Comparison of ENCODE assay signal across 1 fruit fly cellular context in the genomic region with DNA sequence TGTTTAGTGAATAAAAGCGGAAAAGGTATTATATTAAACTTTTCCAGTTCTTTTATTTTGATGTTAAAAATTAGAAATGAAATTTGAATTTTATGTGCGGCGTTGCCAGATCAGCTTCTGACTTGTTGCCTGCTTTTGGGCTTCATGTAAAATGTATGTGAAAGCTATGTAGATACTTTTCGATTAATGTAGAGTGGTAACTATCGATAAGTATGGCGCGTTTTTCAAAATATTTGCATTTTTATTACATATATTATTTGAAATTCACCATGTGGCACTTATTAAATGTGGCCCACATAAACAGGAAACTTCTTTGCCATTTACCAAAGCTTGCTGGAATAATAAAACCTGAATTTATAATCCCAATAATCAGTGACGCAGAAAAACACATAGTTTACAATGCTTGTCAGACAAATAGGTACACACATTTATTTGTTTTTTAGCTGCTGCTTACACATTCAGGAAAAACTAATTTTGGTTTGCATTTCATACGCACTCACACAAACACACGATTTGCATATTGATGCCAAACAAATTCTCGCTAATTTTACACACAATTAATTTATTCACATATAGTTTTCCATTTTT.
A peak's percentile ranks its signal among the peaks of the same experiment; 100 is the strongest.
TF ChIP-seq lines count a peak whose summit lies in the region.

No protein-coding gene starts in this region.

TF ChIP-seq in whole organism, embryonic, 481 proteins besides CTCF, POLR2A, EP300 and RAD21 (continued from another document and continues in another):
- TF ChIP-seq NK7.1 (GFP tag; optimal IDR thresholded peaks at IDR 0.05; lab: Kevin White, UChicago): no peak
- no peak for TF ChIP-seq D19B (GFP tag; optimal IDR thresholded peaks at IDR 0.05; lab: Kevin White, UChicago)
- no peak for TF ChIP-seq CG2712 (tag; optimal IDR thresholded peaks at IDR 0.05; lab: Kevin White, UChicago)
- no peak for TF ChIP-seq CG18011 (GFP tag; optimal IDR thresholded peaks at IDR 0.05; lab: Kevin White, UChicago)
- TF ChIP-seq btn (GFP tag; optimal IDR thresholded peaks at IDR 0.05; lab: Kevin White, UChicago): no peak
- no peak for TF ChIP-seq CG15479 (GFP tag; optimal IDR thresholded peaks at IDR 0.05; lab: Kevin White, UChicago)
- TF ChIP-seq HLH3B (GFP tag; IDR thresholded peaks at IDR 0.05; lab: Robert Waterston, UW): no peak
- no peak for TF ChIP-seq crol (GFP tag; IDR thresholded peaks at IDR 0.05; lab: Robert Waterston, UW)
- no peak for TF ChIP-seq CG12299 (tag; optimal IDR thresholded peaks at IDR 0.05; lab: Kevin White, UChicago)
- peak; percentile 76 for TF ChIP-seq unc-4 (GFP tag; IDR thresholded peaks at IDR 0.05; lab: Robert Waterston, UW; ENCODE audit: partially characterized antibody)
- no peak for TF ChIP-seq Gug (GFP tag; IDR thresholded peaks at IDR 0.05; lab: Robert Waterston, UW)
- no peak for TF ChIP-seq slp2 (GFP tag; optimal IDR thresholded peaks at IDR 0.05; lab: Kevin White, UChicago)
- TF ChIP-seq Fer1 (GFP tag; optimal IDR thresholded peaks at IDR 0.05; lab: Kevin White, UChicago): no peak
- TF ChIP-seq D (optimal IDR thresholded peaks at IDR 0.05; lab: Kevin White, UChicago): no peak
- TF ChIP-seq D (GFP tag; optimal IDR thresholded peaks at IDR 0.05; lab: Kevin White, UChicago): no peak
- TF ChIP-seq pzg (GFP tag; optimal IDR thresholded peaks at IDR 0.05; lab: Kevin White, UChicago): peak; percentile 62
- no peak for TF ChIP-seq CG4854 (GFP tag; optimal IDR thresholded peaks at IDR 0.05; lab: Kevin White, UChicago)
- TF ChIP-seq CG30431 (GFP tag; optimal IDR thresholded peaks at IDR 0.05; lab: Kevin White, UChicago): no peak
- TF ChIP-seq Dll (GFP tag; IDR thresholded peaks at IDR 0.05; lab: Robert Waterston, UW; ENCODE audit: partially characterized antibody): peak; percentile 65
- TF ChIP-seq CG2889 (GFP tag; IDR thresholded peaks at IDR 0.05; lab: Robert Waterston, UW): no peak
- no peak for TF ChIP-seq CG2875 (GFP tag; optimal IDR thresholded peaks at IDR 0.05; lab: Kevin White, UChicago)
- no peak for TF ChIP-seq Hand (GFP tag; optimal IDR thresholded peaks at IDR 0.05; lab: Kevin White, UChicago)
- TF ChIP-seq shn (GFP tag; optimal IDR thresholded peaks at IDR 0.05; lab: Kevin White, UChicago): no peak
- peak; percentile 7 for TF ChIP-seq CG13624 (GFP tag; optimal IDR thresholded peaks at IDR 0.05; lab: Kevin White, UChicago)
- no peak for TF ChIP-seq peb (GFP tag; IDR thresholded peaks at IDR 0.05; lab: Robert Waterston, UW)
- TF ChIP-seq CG9215 (GFP tag; IDR thresholded peaks at IDR 0.05; lab: Robert Waterston, UW): no peak
- TF ChIP-seq sna (GFP tag; IDR thresholded peaks at IDR 0.05; lab: Robert Waterston, UW; ENCODE audit: partially characterized antibody): peak; percentile 52
- TF ChIP-seq her (GFP tag; optimal IDR thresholded peaks at IDR 0.05; lab: Kevin White, UChicago): no peak
- no peak for TF ChIP-seq danr (GFP tag; IDR thresholded peaks at IDR 0.05; lab: Robert Waterston, UW)
- peak; percentile 69 for TF ChIP-seq Med (GFP tag; lab: Kevin White, UChicago)
- no peak for TF ChIP-seq dati (GFP tag; IDR thresholded peaks at IDR 0.05; lab: Robert Waterston, UW)
- TF ChIP-seq Myb (GFP tag; optimal IDR thresholded peaks at IDR 0.05; lab: Kevin White, UChicago): peak; percentile 65
- no peak for TF ChIP-seq Rfx (GFP tag; IDR thresholded peaks at IDR 0.05; lab: Robert Waterston, UW)
- no peak for TF ChIP-seq tup (GFP tag; optimal IDR thresholded peaks at IDR 0.05; lab: Kevin White, UChicago)
- no peak for TF ChIP-seq Xbp1 (GFP tag; optimal IDR thresholded peaks at IDR 0.05; lab: Kevin White, UChicago)
- no peak for TF ChIP-seq CG11093 (GFP tag; IDR thresholded peaks at IDR 0.05; lab: Robert Waterston, UW)
- TF ChIP-seq oc (tag; optimal IDR thresholded peaks at IDR 0.05; lab: Kevin White, UChicago): no peak
- TF ChIP-seq CG14965 (GFP tag; optimal IDR thresholded peaks at IDR 0.05; lab: Kevin White, UChicago; ENCODE audit: borderline replicate concordance): no peak
- no peak for TF ChIP-seq CG8281 (tag; optimal IDR thresholded peaks at IDR 0.05; lab: Kevin White, UChicago)
- peak; percentile 12 for TF ChIP-seq gfzf (GFP tag; optimal IDR thresholded peaks at IDR 0.05; lab: Kevin White, UChicago)
- peak; percentile 10 for TF ChIP-seq Ets97D (GFP tag; optimal IDR thresholded peaks at IDR 0.05; lab: Kevin White, UChicago)
- TF ChIP-seq schlank (tag; optimal IDR thresholded peaks at IDR 0.05; lab: Kevin White, UChicago): no peak
- TF ChIP-seq Camta (GFP tag; optimal IDR thresholded peaks at IDR 0.05; lab: Kevin White, UChicago): no peak
- no peak for TF ChIP-seq CG7357 (GFP tag; IDR thresholded peaks at IDR 0.05; lab: Robert Waterston, UW)
- TF ChIP-seq CrebB (tag; optimal IDR thresholded peaks at IDR 0.05; lab: Kevin White, UChicago): no peak
- TF ChIP-seq croc (GFP tag; conservative IDR thresholded peaks at IDR 0.05; lab: Robert Waterston, UW): no peak
- no peak for TF ChIP-seq psq (GFP tag; optimal IDR thresholded peaks at IDR 0.05; lab: Kevin White, UChicago)
- TF ChIP-seq CG33213 (GFP tag; optimal IDR thresholded peaks at IDR 0.05; lab: Kevin White, UChicago): no peak
- TF ChIP-seq CG7839 (tag; optimal IDR thresholded peaks at IDR 0.05; lab: Kevin White, UChicago): no peak
- TF ChIP-seq NFAT (GFP tag; IDR thresholded peaks at IDR 0.05; lab: Robert Waterston, UW): no peak
- no peak for TF ChIP-seq CG7987 (GFP tag; optimal IDR thresholded peaks at IDR 0.05; lab: Kevin White, UChicago)
- TF ChIP-seq Sry-β (GFP tag; optimal IDR thresholded peaks at IDR 0.05; lab: Kevin White, UChicago): no peak
- TF ChIP-seq CG15601 (tag; optimal IDR thresholded peaks at IDR 0.05; lab: Kevin White, UChicago): no peak
- TF ChIP-seq Awh (GFP tag; IDR thresholded peaks at IDR 0.05; lab: Robert Waterston, UW): no peak
- TF ChIP-seq CG8924 (tag; optimal IDR thresholded peaks at IDR 0.05; lab: Kevin White, UChicago): no peak
- TF ChIP-seq CG8089 (GFP tag; optimal IDR thresholded peaks at IDR 0.05; lab: Kevin White, UChicago): no peak
- no peak for TF ChIP-seq CG2120 (GFP tag; optimal IDR thresholded peaks at IDR 0.05; lab: Kevin White, UChicago)
- TF ChIP-seq CG9797 (GFP tag; optimal IDR thresholded peaks at IDR 0.05; lab: Kevin White, UChicago): no peak
- no peak for TF ChIP-seq tap (tag; optimal IDR thresholded peaks at IDR 0.05; lab: Kevin White, UChicago)
- no peak for TF ChIP-seq CG14050 (GFP tag; IDR thresholded peaks at IDR 0.05; lab: Robert Waterston, UW)
- TF ChIP-seq Doc3 (GFP tag; IDR thresholded peaks at IDR 0.05; lab: Robert Waterston, UW; ENCODE audit: partially characterized antibody): no peak
- peak; percentile 94 for TF ChIP-seq stwl (tag; optimal IDR thresholded peaks at IDR 0.05; lab: Kevin White, UChicago)
- no peak for TF ChIP-seq chm (GFP tag; IDR thresholded peaks at IDR 0.05; lab: Robert Waterston, UW)
- TF ChIP-seq Gsc (GFP tag; IDR thresholded peaks at IDR 0.05; lab: Robert Waterston, UW): no peak
- peak; percentile 96 for TF ChIP-seq E2f2 (GFP tag; IDR thresholded peaks at IDR 0.05; lab: Robert Waterston, UW)
- no peak for TF ChIP-seq yki (optimal IDR thresholded peaks at IDR 0.05; lab: Kevin White, UChicago)
- no peak for TF ChIP-seq CG17829 (tag; optimal IDR thresholded peaks at IDR 0.05; lab: Kevin White, UChicago)
- TF ChIP-seq lov (optimal IDR thresholded peaks at IDR 0.05; lab: Kevin White, UChicago): no peak
- no peak for TF ChIP-seq lov (GFP tag; IDR thresholded peaks at IDR 0.05; lab: Robert Waterston, UW)
- no peak for TF ChIP-seq sim (GFP tag; IDR thresholded peaks at IDR 0.05; lab: Robert Waterston, UW)
- TF ChIP-seq Elba2 (GFP tag; optimal IDR thresholded peaks at IDR 0.05; lab: Kevin White, UChicago): no peak
- no peak for TF ChIP-seq Pdp1 (GFP tag; optimal IDR thresholded peaks at IDR 0.05; lab: Kevin White, UChicago)
- no peak for TF ChIP-seq CG13424 (tag; optimal IDR thresholded peaks at IDR 0.05; lab: Kevin White, UChicago)
- no peak for TF ChIP-seq CG4360 (GFP tag; IDR thresholded peaks at IDR 0.05; lab: Robert Waterston, UW)
- no peak for TF ChIP-seq CG30403 (GFP tag; optimal IDR thresholded peaks at IDR 0.05; lab: Kevin White, UChicago)
- TF ChIP-seq YL-1 (GFP tag; optimal IDR thresholded peaks at IDR 0.05; lab: Kevin White, UChicago): no peak
- TF ChIP-seq Six4 (GFP tag; optimal IDR thresholded peaks at IDR 0.05; lab: Kevin White, UChicago): no peak
- TF ChIP-seq gce (GFP tag; IDR thresholded peaks at IDR 0.05; lab: Robert Waterston, UW): no peak
- TF ChIP-seq fru (optimal IDR thresholded peaks at IDR 0.05; lab: Kevin White, UChicago): no peak
- no peak for TF ChIP-seq CG5180 (GFP tag; optimal IDR thresholded peaks at IDR 0.05; lab: Kevin White, UChicago)
- no peak for TF ChIP-seq crc (GFP tag; optimal IDR thresholded peaks at IDR 0.05; lab: Kevin White, UChicago)
- no peak for TF ChIP-seq hkb (optimal IDR thresholded peaks at IDR 0.05; lab: Kevin White, UChicago)
- no peak for TF ChIP-seq hkb (GFP tag; IDR thresholded peaks at IDR 0.05; lab: Robert Waterston, UW)
- no peak for TF ChIP-seq chn (GFP tag; optimal IDR thresholded peaks at IDR 0.05; lab: Kevin White, UChicago)
- peak; percentile 93 for TF ChIP-seq Dp (GFP tag; optimal IDR thresholded peaks at IDR 0.05; lab: Kevin White, UChicago)
- TF ChIP-seq Doc2 (GFP tag; IDR thresholded peaks at IDR 0.05; lab: Robert Waterston, UW): no peak
- TF ChIP-seq CG9727 (GFP tag; optimal IDR thresholded peaks at IDR 0.05; lab: Kevin White, UChicago): no peak
- no peak for TF ChIP-seq eve (GFP tag; optimal IDR thresholded peaks at IDR 0.05; lab: Kevin White, UChicago)
- TF ChIP-seq Usf (GFP tag; optimal IDR thresholded peaks at IDR 0.05; lab: Kevin White, UChicago): no peak
- TF ChIP-seq zfh1 (GFP tag; IDR thresholded peaks at IDR 0.05; lab: Robert Waterston, UW): no peak
- TF ChIP-seq CG18476 (GFP tag; optimal IDR thresholded peaks at IDR 0.05; lab: Kevin White, UChicago): no peak
- no peak for TF ChIP-seq CG1647 (GFP tag; optimal IDR thresholded peaks at IDR 0.05; lab: Kevin White, UChicago)
- peak; percentile 73 for TF ChIP-seq vvl (GFP tag; IDR thresholded peaks at IDR 0.05; lab: Robert Waterston, UW)
- TF ChIP-seq nerfin-2 (GFP tag; IDR thresholded peaks at IDR 0.05; lab: Robert Waterston, UW; ENCODE audit: partially characterized antibody): 0 out of 2 replicates have a peak, but pooled peaks have one; percentile 9
- TF ChIP-seq Atf-2 (GFP tag; optimal IDR thresholded peaks at IDR 0.05; lab: Kevin White, UChicago): no peak
- no peak for TF ChIP-seq Ravus (GFP tag; IDR thresholded peaks at IDR 0.05; lab: Robert Waterston, UW)
- no peak for TF ChIP-seq nmo (GFP tag; optimal IDR thresholded peaks at IDR 0.05; lab: Kevin White, UChicago)
- TF ChIP-seq CG1529 (GFP tag; optimal IDR thresholded peaks at IDR 0.05; lab: Kevin White, UChicago): no peak
- TF ChIP-seq CG1603 (tag; optimal IDR thresholded peaks at IDR 0.05; lab: Kevin White, UChicago): peak; percentile 15
- no peak for TF ChIP-seq ewg (GFP tag; optimal IDR thresholded peaks at IDR 0.05; lab: Kevin White, UChicago)
- no peak for TF ChIP-seq lmd (GFP tag; IDR thresholded peaks at IDR 0.05; lab: Robert Waterston, UW)
- no peak for TF ChIP-seq Neu2 (GFP tag; optimal IDR thresholded peaks at IDR 0.05; lab: Kevin White, UChicago; ENCODE audit: borderline replicate concordance)
- TF ChIP-seq H15 (GFP tag; IDR thresholded peaks at IDR 0.05; lab: Robert Waterston, UW): no peak
- TF ChIP-seq CG7556 (GFP tag; optimal IDR thresholded peaks at IDR 0.05; lab: Kevin White, UChicago): no peak
- no peak for TF ChIP-seq CG12219 (GFP tag; optimal IDR thresholded peaks at IDR 0.05; lab: Kevin White, UChicago)
- no peak for TF ChIP-seq CG30020 (tag; optimal IDR thresholded peaks at IDR 0.05; lab: Kevin White, UChicago)
- TF ChIP-seq knrl (GFP tag; IDR thresholded peaks at IDR 0.05; lab: Robert Waterston, UW; ENCODE audit: partially characterized antibody): peak; percentile 76
- no peak for TF ChIP-seq CG8290 (GFP tag; optimal IDR thresholded peaks at IDR 0.05; lab: Kevin White, UChicago)
- no peak for TF ChIP-seq CG8290 (tag; optimal IDR thresholded peaks at IDR 0.05; lab: Kevin White, UChicago)
- peak; percentile 69 for TF ChIP-seq CG11696 (GFP tag; IDR thresholded peaks at IDR 0.05; lab: Robert Waterston, UW)
- no peak for TF ChIP-seq lbe (GFP tag; optimal IDR thresholded peaks at IDR 0.05; lab: Kevin White, UChicago)
- TF ChIP-seq Sry-δ (GFP tag; optimal IDR thresholded peaks at IDR 0.05; lab: Kevin White, UChicago): peak; percentile 44
- TF ChIP-seq hbn (GFP tag; IDR thresholded peaks at IDR 0.05; lab: Robert Waterston, UW; ENCODE audit: partially characterized antibody): peak; percentile 61
- TF ChIP-seq cg (GFP tag; optimal IDR thresholded peaks at IDR 0.05; lab: Kevin White, UChicago): no peak
- TF ChIP-seq trem (tag; optimal IDR thresholded peaks at IDR 0.05; lab: Kevin White, UChicago): peak; percentile 74
- TF ChIP-seq NC2β (GFP tag; optimal IDR thresholded peaks at IDR 0.05; lab: Kevin White, UChicago): no peak
- TF ChIP-seq CG43689 (GFP tag; IDR thresholded peaks at IDR 0.05; lab: Robert Waterston, UW): no peak
- no peak for TF ChIP-seq tx (GFP tag; optimal IDR thresholded peaks at IDR 0.05; lab: Kevin White, UChicago)
- no peak for TF ChIP-seq CG6175 (GFP tag; IDR thresholded peaks at IDR 0.05; lab: Robert Waterston, UW)
- TF ChIP-seq CG9876 (GFP tag; optimal IDR thresholded peaks at IDR 0.05; lab: Kevin White, UChicago): no peak
- no peak for TF ChIP-seq tll (GFP tag; optimal IDR thresholded peaks at IDR 0.05; lab: Kevin White, UChicago)
- TF ChIP-seq CG4404 (GFP tag; IDR thresholded peaks at IDR 0.05; lab: Robert Waterston, UW): no peak
- no peak for TF ChIP-seq seq (GFP tag; IDR thresholded peaks at IDR 0.05; lab: Robert Waterston, UW)
- no peak for TF ChIP-seq H2.0 (GFP tag; IDR thresholded peaks at IDR 0.05; lab: Robert Waterston, UW)
- no peak for TF ChIP-seq CG10654 (GFP tag; optimal IDR thresholded peaks at IDR 0.05; lab: Kevin White, UChicago)
- TF ChIP-seq sens (GFP tag; lab: Kevin White, UChicago): peak; percentile 64
- TF ChIP-seq Rx (GFP tag; IDR thresholded peaks at IDR 0.05; lab: Robert Waterston, UW): no peak
- no peak for TF ChIP-seq twi (tag; optimal IDR thresholded peaks at IDR 0.05; lab: Kevin White, UChicago)
- TF ChIP-seq row (GFP tag; IDR thresholded peaks at IDR 0.05; lab: Robert Waterston, UW): no peak
- no peak for TF ChIP-seq CG6254 (GFP tag; optimal IDR thresholded peaks at IDR 0.05; lab: Kevin White, UChicago)
- TF ChIP-seq vnd (GFP tag; IDR thresholded peaks at IDR 0.05; lab: Robert Waterston, UW; ENCODE audit: partially characterized antibody): peak; percentile 39; the same call in 1 of the 3 replicates
- TF ChIP-seq hth (optimal IDR thresholded peaks at IDR 0.05; lab: Kevin White, UChicago): no peak
- no peak for TF ChIP-seq fd3F (GFP tag; optimal IDR thresholded peaks at IDR 0.05; lab: Kevin White, UChicago)
